Fruit fly (Drosophila melanogaster) whole organism, embryonic: ENCODE results near the gene stck.

Experiments used
- Ada2b ChIP-seq: fragments of 200-800 bp; sonication (Bioruptor generic); IDR thresholded peaks from 2 replicates; pipeline ENCODE4 v1.3.6; 2022; ENCODE audit warnings: missing biosample characterization, missing genetic modification characterization
- Antp ChIP-seq: fragments of 200-800 bp; sonication (Bioruptor generic); optimal IDR thresholded peaks from 3 replicates; lab custom pipeline; 2016; ENCODE audit warnings: missing biosample characterization, missing genetic modification characterization
- Atf-2 ChIP-seq: fragments of 200-800 bp; sonication (Bioruptor generic); optimal IDR thresholded peaks from 2 replicates; lab custom pipeline; 2016; ENCODE audit warnings: missing biosample characterization, missing genetic modification characterization
- CG10431 ChIP-seq: fragments of 200-800 bp; sonication (Bioruptor generic); optimal IDR thresholded peaks from 3 replicates; lab custom pipeline; 2018; ENCODE audit warnings: missing biosample characterization, mild to moderate bottlenecking, missing genetic modification characterization
- CG1233 ChIP-seq: fragments of 200-800 bp; sonication (Bioruptor generic); optimal IDR thresholded peaks from 4 replicates; lab custom pipeline; 2018; ENCODE audit warnings: missing biosample characterization, mild to moderate bottlenecking, missing genetic modification characterization
- CG12769 ChIP-seq: fragments of 200-800 bp; sonication (Bioruptor generic); optimal IDR thresholded peaks from 2 replicates; lab custom pipeline; 2019; ENCODE audit warnings: missing biosample characterization, mild to moderate bottlenecking, missing genetic modification characterization, moderate library complexity
- CG13123 ChIP-seq: fragments of 200-800 bp; sonication (Bioruptor generic); optimal IDR thresholded peaks from 2 replicates; lab custom pipeline; 2016; ENCODE audit warnings: missing biosample characterization, missing genetic modification characterization
- CG1647 ChIP-seq: fragments of 200-800 bp; sonication (Bioruptor generic); optimal IDR thresholded peaks from 3 replicates; lab custom pipeline; 2016; ENCODE audit warnings: missing biosample characterization, missing genetic modification characterization
- CG16813 ChIP-seq: fragments of 200-800 bp; sonication (Bioruptor generic); IDR thresholded peaks from 3 replicates; pipeline ENCODE4 v1.3.6; 2022; ENCODE audit warnings: missing biosample characterization, missing genetic modification characterization; ENCODE audit not compliant: partially characterized antibody
- CG17361 ChIP-seq: fragments of 200-800 bp; sonication (Bioruptor generic); IDR thresholded peaks from 3 replicates; pipeline ENCODE4 v1.3.6; 2022; ENCODE audit warnings: missing biosample characterization, missing genetic modification characterization
- CG1832 ChIP-seq: fragments of 200-800 bp; sonication (Bioruptor generic); optimal IDR thresholded peaks from 2 replicates; lab custom pipeline; 2017; ENCODE audit warnings: missing biosample characterization, mild to moderate bottlenecking, missing genetic modification characterization, inconsistent platforms
- CG2199 ChIP-seq: fragments of 200-800 bp; sonication (Bioruptor generic); IDR thresholded peaks from 3 replicates; pipeline ENCODE4 v1.3.6; 2022; ENCODE audit warnings: missing biosample characterization, missing genetic modification characterization
- CG31441 ChIP-seq: fragments of 200-800 bp; sonication (Bioruptor generic); IDR thresholded peaks from 2 replicates; pipeline ENCODE4 v1.3.6; 2022; ENCODE audit warnings: missing biosample characterization, missing genetic modification characterization
- CG34376 ChIP-seq: fragments of 200-800 bp; sonication (Bioruptor generic); optimal IDR thresholded peaks from 2 replicates; lab custom pipeline; 2018; ENCODE audit warnings: missing biosample characterization, mild to moderate bottlenecking, missing genetic modification characterization
- CG4328 ChIP-seq: fragments of 200-800 bp; sonication (Bioruptor generic); optimal IDR thresholded peaks from 3 replicates; lab custom pipeline; 2017; ENCODE audit warnings: missing biosample characterization, missing genetic modification reagents, missing genetic modification characterization
- CG4360 ChIP-seq: fragments of 200-800 bp; sonication (Bioruptor generic); IDR thresholded peaks from 2 replicates; pipeline ENCODE4 v1.3.6; 2022; ENCODE audit warnings: missing biosample characterization, missing genetic modification characterization
- CG4854 ChIP-seq: fragments of 200-800 bp; sonication (Bioruptor generic); optimal IDR thresholded peaks from 2 replicates; lab custom pipeline; 2016; ENCODE audit warnings: missing biosample characterization, missing genetic modification characterization, inconsistent platforms
- CG5245 ChIP-seq: fragments of 200-800 bp; sonication (Bioruptor generic); optimal IDR thresholded peaks from 3 replicates; lab custom pipeline; 2016; ENCODE audit warnings: missing biosample characterization, missing genetic modification characterization
- CG6813 ChIP-seq: fragments of 200-800 bp; sonication (Bioruptor generic); optimal IDR thresholded peaks from 2 replicates; lab custom pipeline; 2017; ENCODE audit warnings: missing biosample characterization, missing genetic modification characterization, mild to moderate bottlenecking, moderate library complexity, missing genetic modification reagents
- CG7372 ChIP-seq: fragments of 200-800 bp; sonication (Bioruptor generic); IDR thresholded peaks from 2 replicates; pipeline ENCODE4 v1.3.6; 2022; ENCODE audit warnings: missing biosample characterization, missing genetic modification characterization
- Dek ChIP-seq: fragments of 200-800 bp; sonication (Bioruptor generic); optimal IDR thresholded peaks from 3 replicates; lab custom pipeline; 2019; ENCODE audit warnings: missing biosample characterization, mild to moderate bottlenecking, missing genetic modification characterization, moderate library complexity
- E2f1 ChIP-seq: fragments of 200-800 bp; sonication (Bioruptor generic); IDR thresholded peaks from 2 replicates; pipeline ENCODE4 v1.3.6; 2022; ENCODE audit warnings: missing biosample characterization, missing genetic modification characterization
- Fer1 ChIP-seq: fragments of 200-800 bp; sonication (Bioruptor generic); optimal IDR thresholded peaks from 2 replicates; lab custom pipeline; 2017; ENCODE audit warnings: missing biosample characterization, mild to moderate bottlenecking, missing genetic modification characterization
- Gsc ChIP-seq: fragments of 200-800 bp; sonication (Bioruptor generic); IDR thresholded peaks from 2 replicates; pipeline ENCODE4 v1.3.6; 2022; ENCODE audit warnings: missing biosample characterization, missing genetic modification characterization
- HLH3B ChIP-seq: fragments of 200-800 bp; sonication (Bioruptor generic); IDR thresholded peaks from 2 replicates; pipeline ENCODE4 v1.3.6; 2022; ENCODE audit warnings: missing biosample characterization, missing genetic modification characterization
- HLHmδ ChIP-seq: fragments of 200-800 bp; sonication (Bioruptor generic); optimal IDR thresholded peaks from 2 replicates; lab custom pipeline; 2018; ENCODE audit warnings: missing biosample characterization, mild to moderate bottlenecking, missing genetic modification characterization, moderate library complexity
- Hr51 ChIP-seq, 2 experiments: fragments of 200-800 bp; sonication (Bioruptor generic); optimal IDR thresholded peaks; 2 replicates in 1 of 2; 3 replicates in 1 of 2; lab custom pipeline; 2016 to 2018; ENCODE audit warnings: missing biosample characterization in 2 of 2, missing genetic modification characterization in 2 of 2, mild to moderate bottlenecking in 1 of 2, moderate library complexity in 1 of 2
- MTF-1 ChIP-seq: fragments of 200-800 bp; sonication (Bioruptor generic); optimal IDR thresholded peaks from 2 replicates; lab custom pipeline; 2018; ENCODE audit warnings: missing biosample characterization, mild to moderate bottlenecking, missing genetic modification characterization, borderline replicate concordance
- Med ChIP-seq: fragments of 200-800 bp; sonication (Bioruptor generic); peaks from one replicate; lab custom pipeline; 2016; ENCODE audit warnings: missing biosample characterization, missing genetic modification characterization, mild to moderate bottlenecking, inconsistent platforms, moderate library complexity
- Myb ChIP-seq: fragments of 200-800 bp; sonication (Bioruptor generic); optimal IDR thresholded peaks from 2 replicates; lab custom pipeline; 2016; ENCODE audit warnings: missing biosample characterization, missing genetic modification characterization
- Neu2 ChIP-seq: fragments of 200-800 bp; sonication (Bioruptor generic); optimal IDR thresholded peaks from 3 replicates; lab custom pipeline; 2016; ENCODE audit warnings: missing biosample characterization, missing genetic modification characterization, borderline replicate concordance
- amos ChIP-seq: fragments of 200-800 bp; sonication (Bioruptor generic); IDR thresholded peaks from 2 replicates; pipeline ENCODE4 v1.3.6; 2022; ENCODE audit warnings: missing biosample characterization, missing genetic modification characterization; ENCODE audit not compliant: partially characterized antibody
- cg ChIP-seq: fragments of 200-800 bp; sonication (Bioruptor generic); optimal IDR thresholded peaks from 3 replicates; lab custom pipeline; 2019; ENCODE audit warnings: missing biosample characterization, mild to moderate bottlenecking, missing genetic modification characterization, moderate library complexity
- cwo ChIP-seq: fragments of 200-800 bp; sonication (Bioruptor generic); optimal IDR thresholded peaks from 3 replicates; lab custom pipeline; 2017; ENCODE audit warnings: missing biosample characterization, missing genetic modification characterization, mild to moderate bottlenecking, moderate library complexity, missing genetic modification reagents
- gce ChIP-seq: fragments of 200-800 bp; sonication (Bioruptor generic); IDR thresholded peaks from 3 replicates; pipeline ENCODE4 v1.3.6; 2022; ENCODE audit warnings: missing biosample characterization, missing genetic modification characterization
- hth ChIP-seq: fragments of >200 bp; optimal IDR thresholded peaks from 2 replicates; lab custom pipeline; 2017; ENCODE audit warnings: inconsistent platforms
- lilli ChIP-seq: fragments of 200-800 bp; sonication (Bioruptor generic); optimal IDR thresholded peaks from 3 replicates; lab custom pipeline; 2016; ENCODE audit warnings: missing biosample characterization, missing genetic modification characterization
- nmo ChIP-seq: fragments of 200-800 bp; sonication (Bioruptor generic); optimal IDR thresholded peaks from 2 replicates; lab custom pipeline; 2018; ENCODE audit warnings: missing biosample characterization, mild to moderate bottlenecking, missing genetic modification characterization, moderate library complexity
- pita ChIP-seq: fragments of 200-800 bp; sonication (Bioruptor generic); optimal IDR thresholded peaks from 2 replicates; lab custom pipeline; 2017; ENCODE audit warnings: missing biosample characterization, mild to moderate bottlenecking, missing genetic modification characterization
- slou ChIP-seq: fragments of 200-800 bp; sonication (Bioruptor generic); optimal IDR thresholded peaks from 3 replicates; lab custom pipeline; 2016; ENCODE audit warnings: missing biosample characterization, missing genetic modification characterization
- sug ChIP-seq: fragments of 200-800 bp; optimal IDR thresholded peaks from 2 replicates; lab custom pipeline; 2019; ENCODE audit warnings: missing biosample characterization, mild to moderate bottlenecking, missing genetic modification characterization, moderate library complexity
- tll ChIP-seq, 2 experiments: fragments of 200-800 bp in 1 of 2; fragments of >200 bp in 1 of 2; sonication (Bioruptor generic) in 1 of 2; optimal IDR thresholded peaks; 2 replicates each; lab custom pipeline; 2017 to 2019; ENCODE audit warnings: missing biosample characterization in 2 of 2, missing genetic modification characterization in 2 of 2, mild to moderate bottlenecking in 1 of 2, moderate library complexity in 1 of 2
- tx ChIP-seq: fragments of 200-800 bp; sonication (Bioruptor generic); optimal IDR thresholded peaks from 2 replicates; lab custom pipeline; 2016; ENCODE audit warnings: missing biosample characterization, missing genetic modification characterization
- unc-4 ChIP-seq: fragments of 200-800 bp; sonication (Bioruptor generic); IDR thresholded peaks from 2 replicates; pipeline ENCODE4 v1.3.6; 2022; ENCODE audit warnings: missing biosample characterization, missing genetic modification characterization; ENCODE audit not compliant: partially characterized antibody
- wek ChIP-seq: fragments of 200-800 bp; sonication (Bioruptor generic); optimal IDR thresholded peaks from 3 replicates; lab custom pipeline; 2018; ENCODE audit warnings: missing biosample characterization, mild to moderate bottlenecking, missing genetic modification characterization, moderate library complexity
- zen ChIP-seq: fragments of 200-800 bp; sonication (Bioruptor generic); optimal IDR thresholded peaks from 3 replicates; lab custom pipeline; 2018; ENCODE audit warnings: missing biosample characterization, mild to moderate bottlenecking, missing genetic modification characterization, moderate library complexity

Gene stck

dm6 chr3R:8349449-8350115 lies 7.2 kb upstream of the stck start, which contains the start of gene Atg13 (continued):
- TF ChIP-seq Antp (GFP tag; lab: Kevin White, UChicago) = no peak
- peak in 1 of 2 experiments; percentile 93 for TF ChIP-seq tll (GFP tag; optimal IDR thresholded peaks at IDR 0.05; lab: Kevin White, UChicago)
- no peak for TF ChIP-seq CG1647 (GFP tag; lab: Kevin White, UChicago)
- TF ChIP-seq CG7372 (GFP tag; lab: Robert Waterston, UW) = no peak
- TF ChIP-seq CG4328 (GFP tag; lab: Kevin White, UChicago) = no peak
- peak; percentile 79 for TF ChIP-seq CG17361 (GFP tag; lab: Robert Waterston, UW)

dm6 chr3R:8352961-8353728 lies 3.6 kb upstream of the stck start:
- TF ChIP-seq CG4854 (GFP tag; lab: Kevin White, UChicago) = no peak
- no peak for TF ChIP-seq unc-4
- TF ChIP-seq Gsc (GFP tag; lab: Robert Waterston, UW) = no peak
- TF ChIP-seq Dek = no peak
- TF ChIP-seq pita (GFP tag; lab: Kevin White, UChicago) = no peak
- no peak for TF ChIP-seq CG16813
- TF ChIP-seq Myb (GFP tag; lab: Kevin White, UChicago) = no peak
- TF ChIP-seq E2f1 (GFP tag; lab: Robert Waterston, UW) = no peak
- TF ChIP-seq slou = no peak
- no peak for TF ChIP-seq CG13123 (GFP tag; lab: Kevin White, UChicago)
- no peak for TF ChIP-seq CG31441 (GFP tag; lab: Robert Waterston, UW)
- no peak for TF ChIP-seq MTF-1
- no peak for TF ChIP-seq zen (tag; lab: Kevin White, UChicago)
- no peak for TF ChIP-seq tx (GFP tag; lab: Kevin White, UChicago)
- TF ChIP-seq CG6813 (GFP tag; lab: Kevin White, UChicago) = no peak
- TF ChIP-seq amos (GFP tag; lab: Robert Waterston, UW) = 0 out of 2 replicates have a peak, but pooled peaks have one; percentile 8
- TF ChIP-seq lilli (GFP tag; lab: Kevin White, UChicago) = no peak
- TF ChIP-seq CG2199 = 0 out of 3 replicates have a peak, but pooled peaks have one; percentile 16
- TF ChIP-seq cg (GFP tag; lab: Kevin White, UChicago) = no peak
- peak; percentile 77 for TF ChIP-seq Med (GFP tag; lab: Kevin White, UChicago)
- TF ChIP-seq Neu2 (GFP tag; lab: Kevin White, UChicago) = no peak
- no peak for TF ChIP-seq wek (GFP tag; lab: Kevin White, UChicago)
- no peak for TF ChIP-seq nmo
- TF ChIP-seq CG34376 (GFP tag; lab: Kevin White, UChicago) = peak; percentile 34
- TF ChIP-seq CG10431 (GFP tag; lab: Kevin White, UChicago) = no peak
- TF ChIP-seq CG4360 (GFP tag; lab: Robert Waterston, UW) = 0 out of 2 replicates have a peak, but pooled peaks have one; percentile 17
- no peak for TF ChIP-seq CG5245 (GFP tag; lab: Kevin White, UChicago)
- no peak for TF ChIP-seq hth
- TF ChIP-seq Atf-2 (GFP tag; lab: Kevin White, UChicago) = no peak
- TF ChIP-seq HLHmδ (GFP tag; lab: Kevin White, UChicago) = no peak
- TF ChIP-seq CG12769 (tag; lab: Kevin White, UChicago) = peak; percentile 51
- no peak for TF ChIP-seq gce
- peak; percentile 82 for TF ChIP-seq cwo (GFP tag; lab: Kevin White, UChicago)
- TF ChIP-seq HLH3B (GFP tag; lab: Robert Waterston, UW) = 0 out of 2 replicates have a peak, but pooled peaks have one; percentile 4
- no peak for TF ChIP-seq Hr51 (GFP tag; optimal IDR thresholded peaks at IDR 0.05; lab: Kevin White, UChicago)
- peak; percentile 75 for TF ChIP-seq sug (tag; lab: Kevin White, UChicago)
- TF ChIP-seq CG1233 (GFP tag; lab: Kevin White, UChicago) = peak; percentile 6
- TF ChIP-seq CG1832 = no peak
- TF ChIP-seq Fer1 (GFP tag; lab: Kevin White, UChicago) = no peak
- TF ChIP-seq Ada2b (GFP tag; lab: Robert Waterston, UW) = no peak
